Fruit fly (Drosophila melanogaster): Measurements from ENCODE around the gene CG6749.

- TF ChIP-seq CG11617 (GFP tag; optimal IDR thresholded peaks at IDR 0.05) (no peak), kay (GFP tag; ENCODE audit: borderline replicate concordance) (peak; percentile 47), CG7045 (GFP tag; optimal IDR thresholded peaks at IDR 0.05) (peak; percentile 23)
These were observed 34.2 kb upstream of the CG6749 start for dm6 chr3L:9767636-9768358.

All from whole organism, adult.